Worm (Caenorhabditis elegans): ENCODE results near the gene rnh-1.2.

- TF ChIP-seq unc-30 (tag; optimal IDR thresholded peaks at IDR 0.05) (no peak), sup-37 (GFP tag; optimal IDR thresholded peaks at IDR 0.05) (no peak), snu-23 (GFP tag; optimal IDR thresholded peaks at IDR 0.05) (peak; percentile 23), C34B4.2 (tag; optimal IDR thresholded peaks at IDR 0.05) (no peak)
Measured at ce11 chrII:9807519-9807972, 34.3 kb downstream of the rnh-1.2 start, which contains the start of gene cyp-13A8.
